Worm (Caenorhabditis elegans): ENCODE data around the gene C46F4.3.

- TF ChIP-seq tab-1 (GFP tag; IDR thresholded peaks at IDR 0.05) (no peak), cog-1 (tag; optimal IDR thresholded peaks at IDR 0.05) (no peak)
Measured at ce11 chrX:5932923-5933322, 2.6 kb upstream of the C46F4.3 start.

Measured in whole organism, midembryonic.